Fruit fly (Drosophila melanogaster) whole organism, embryonic: ENCODE results near the gene CG6656.

Source experiments
- B-H2 ChIP-seq: fragments of 200-800 bp; sonication (Bioruptor generic); optimal IDR thresholded peaks from 2 replicates; lab custom pipeline; 2018; ENCODE audit warnings: missing biosample characterization, mild to moderate bottlenecking, missing genetic modification characterization
- CG10147 ChIP-seq: fragments of 200-800 bp; sonication (Bioruptor generic); optimal IDR thresholded peaks from 2 replicates; lab custom pipeline; 2019; ENCODE audit warnings: missing biosample characterization, mild to moderate bottlenecking, missing genetic modification characterization, moderate library complexity
- CG10979 ChIP-seq: fragments of 200-800 bp; sonication (Bioruptor generic); optimal IDR thresholded peaks from 2 replicates; lab custom pipeline; 2018; ENCODE audit warnings: missing biosample characterization, mild to moderate bottlenecking, missing genetic modification characterization, moderate library complexity
- CG11247 ChIP-seq: fragments of 200-800 bp; sonication (Bioruptor generic); IDR thresholded peaks from 2 replicates; pipeline ENCODE4 v1.3.6; 2022; ENCODE audit warnings: missing biosample characterization, missing genetic modification characterization
- CG11723 ChIP-seq: fragments of 200-800 bp; sonication (Bioruptor generic); optimal IDR thresholded peaks from 2 replicates; lab custom pipeline; 2017; ENCODE audit warnings: missing biosample characterization, mild to moderate bottlenecking, missing genetic modification characterization
- CG1233 ChIP-seq: fragments of 200-800 bp; sonication (Bioruptor generic); optimal IDR thresholded peaks from 4 replicates; lab custom pipeline; 2018; ENCODE audit warnings: missing biosample characterization, mild to moderate bottlenecking, missing genetic modification characterization
- CG13123 ChIP-seq: fragments of 200-800 bp; sonication (Bioruptor generic); optimal IDR thresholded peaks from 2 replicates; lab custom pipeline; 2016; ENCODE audit warnings: missing biosample characterization, missing genetic modification characterization
- CG13296 ChIP-seq: fragments of 200-800 bp; sonication (Bioruptor generic); optimal IDR thresholded peaks from 3 replicates; lab custom pipeline; 2018; ENCODE audit warnings: missing biosample characterization, mild to moderate bottlenecking, missing genetic modification characterization
- CG1603 ChIP-seq: fragments of 200-800 bp; sonication (Bioruptor generic); optimal IDR thresholded peaks from 2 replicates; lab custom pipeline; 2019; ENCODE audit warnings: missing biosample characterization, mild to moderate bottlenecking, missing genetic modification characterization, moderate library complexity
- CG16863 ChIP-seq: fragments of 200-800 bp; sonication (Bioruptor generic); optimal IDR thresholded peaks from 3 replicates; lab custom pipeline; 2016; ENCODE audit warnings: missing biosample characterization, missing genetic modification characterization
- CG17361 ChIP-seq: fragments of 200-800 bp; sonication (Bioruptor generic); IDR thresholded peaks from 3 replicates; pipeline ENCODE4 v1.3.6; 2022; ENCODE audit warnings: missing biosample characterization, missing genetic modification characterization
- CG17802 ChIP-seq: fragments of 200-800 bp; sonication (Bioruptor generic); optimal IDR thresholded peaks from 2 replicates; lab custom pipeline; 2018; ENCODE audit warnings: missing biosample characterization, mild to moderate bottlenecking, missing genetic modification characterization, moderate library complexity
- CG2875 ChIP-seq: fragments of 200-800 bp; sonication (Bioruptor generic); optimal IDR thresholded peaks from 2 replicates; lab custom pipeline; 2017; ENCODE audit warnings: missing biosample characterization, mild to moderate bottlenecking, missing genetic modification characterization, missing genetic modification reagents
- CG3163 ChIP-seq: fragments of 200-800 bp; sonication (Bioruptor generic); optimal IDR thresholded peaks from 3 replicates; lab custom pipeline; 2016; ENCODE audit warnings: missing biosample characterization, missing genetic modification characterization
- CG34224 ChIP-seq: fragments of 200-800 bp; sonication (Bioruptor generic); IDR thresholded peaks from 3 replicates; pipeline ENCODE4 v1.3.6; 2022; ENCODE audit warnings: missing biosample characterization, missing genetic modification characterization; ENCODE audit not compliant: partially characterized antibody
- CG34376 ChIP-seq: fragments of 200-800 bp; sonication (Bioruptor generic); optimal IDR thresholded peaks from 2 replicates; lab custom pipeline; 2018; ENCODE audit warnings: missing biosample characterization, mild to moderate bottlenecking, missing genetic modification characterization
- CG3726 ChIP-seq: fragments of 200-800 bp; sonication (Bioruptor generic); IDR thresholded peaks from 3 replicates; pipeline ENCODE4, ENCODE4 v1.3.6; 2022; ENCODE audit warnings: missing biosample characterization, missing genetic modification characterization
- CG4282 ChIP-seq: fragments of 200-800 bp; sonication (Bioruptor generic); optimal IDR thresholded peaks from 2 replicates; lab custom pipeline; 2016; ENCODE audit warnings: missing biosample characterization, missing genetic modification characterization
- CG6175 ChIP-seq: fragments of 200-800 bp; sonication (Bioruptor generic); IDR thresholded peaks from 3 replicates; pipeline ENCODE4 v1.3.6; 2022; ENCODE audit warnings: missing biosample characterization, missing genetic modification characterization
- CG6689 ChIP-seq: fragments of 200-800 bp; sonication (Bioruptor generic); IDR thresholded peaks from 2 replicates; pipeline ENCODE4 v1.3.6; 2022; ENCODE audit warnings: missing biosample characterization, missing genetic modification characterization
- CG6854 ChIP-seq: fragments of 200-800 bp; sonication (Bioruptor generic); optimal IDR thresholded peaks from 3 replicates; lab custom pipeline; 2017; ENCODE audit warnings: missing biosample characterization, mild to moderate bottlenecking, missing genetic modification characterization
- CG8281 ChIP-seq: fragments of 200-800 bp; sonication (Bioruptor generic); optimal IDR thresholded peaks from 2 replicates; lab custom pipeline; 2018; ENCODE audit warnings: missing biosample characterization, mild to moderate bottlenecking, missing genetic modification characterization, moderate library complexity
- CG8765 ChIP-seq: fragments of 200-800 bp; sonication (Bioruptor generic); IDR thresholded peaks from 2 replicates; pipeline ENCODE4 v1.3.6; 2022; ENCODE audit warnings: missing biosample characterization, missing genetic modification characterization
- CG9817 ChIP-seq: fragments of 200-800 bp; sonication (Bioruptor generic); optimal IDR thresholded peaks from 2 replicates; lab custom pipeline; 2018; ENCODE audit warnings: missing biosample characterization, mild to moderate bottlenecking, missing genetic modification characterization, moderate library complexity
- CkIIα-i1 ChIP-seq: fragments of 200-800 bp; sonication (Bioruptor generic); IDR thresholded peaks from 2 replicates; pipeline ENCODE4 v1.3.6; 2022; ENCODE audit warnings: missing biosample characterization, missing genetic modification characterization
- Doc3 ChIP-seq: fragments of 200-800 bp; sonication (Bioruptor generic); IDR thresholded peaks from 3 replicates; pipeline ENCODE4 v1.3.6; 2022; ENCODE audit warnings: missing biosample characterization, missing genetic modification characterization; ENCODE audit not compliant: partially characterized antibody
- ERR ChIP-seq: fragments of 200-800 bp; sonication (Bioruptor generic); optimal IDR thresholded peaks from 2 replicates; lab custom pipeline; 2016; ENCODE audit warnings: missing biosample characterization, missing genetic modification characterization
- Fer3 ChIP-seq: fragments of 200-800 bp; sonication (Bioruptor generic); optimal IDR thresholded peaks from 2 replicates; lab custom pipeline; 2018; ENCODE audit warnings: missing biosample characterization, mild to moderate bottlenecking, missing genetic modification characterization, moderate library complexity
- Hey ChIP-seq: fragments of 200-800 bp; sonication (Bioruptor generic); optimal IDR thresholded peaks from 3 replicates; lab custom pipeline; 2018; ENCODE audit warnings: missing biosample characterization, mild to moderate bottlenecking, missing genetic modification characterization
- Max ChIP-seq: fragments of 200-800 bp; sonication (Bioruptor generic); optimal IDR thresholded peaks from 2 replicates; lab custom pipeline; 2016; ENCODE audit warnings: missing biosample characterization, mild to moderate bottlenecking, missing genetic modification characterization
- Med ChIP-seq: fragments of 200-800 bp; sonication (Bioruptor generic); peaks from one replicate; lab custom pipeline; 2016; ENCODE audit warnings: missing biosample characterization, missing genetic modification characterization, mild to moderate bottlenecking, inconsistent platforms, moderate library complexity
- Mes4 ChIP-seq: fragments of 200-800 bp; sonication (Bioruptor generic); optimal IDR thresholded peaks from 2 replicates; lab custom pipeline; 2016; ENCODE audit warnings: missing biosample characterization, missing genetic modification characterization
- NFAT ChIP-seq: fragments of 200-800 bp; sonication (Bioruptor generic); IDR thresholded peaks from 2 replicates; pipeline ENCODE4 v1.3.6; 2022; ENCODE audit warnings: missing biosample characterization, missing genetic modification characterization
- Nf-YC ChIP-seq: fragments of 200-800 bp; optimal IDR thresholded peaks from 3 replicates; lab custom pipeline; 2019; ENCODE audit warnings: missing biosample characterization, mild to moderate bottlenecking, missing genetic modification characterization, moderate library complexity
- Oli ChIP-seq: fragments of 200-800 bp; sonication (Bioruptor generic); optimal IDR thresholded peaks from 2 replicates; lab custom pipeline; 2018; ENCODE audit warnings: missing biosample characterization, mild to moderate bottlenecking, missing genetic modification characterization, moderate library complexity
- TFAM ChIP-seq: fragments of 200-800 bp; sonication (Bioruptor generic); optimal IDR thresholded peaks from 2 replicates; lab custom pipeline; 2017; ENCODE audit warnings: missing biosample characterization, missing genetic modification characterization, inconsistent platforms
- bowl ChIP-seq: fragments of 200-800 bp; sonication (Bioruptor generic); IDR thresholded peaks from 2 replicates; pipeline ENCODE4 v1.3.6; 2022; ENCODE audit warnings: missing biosample characterization, missing genetic modification characterization
- da ChIP-seq: fragments of 200-800 bp; sonication (Bioruptor generic); optimal IDR thresholded peaks from 2 replicates; lab custom pipeline; 2016; ENCODE audit warnings: missing biosample characterization, missing genetic modification characterization
- gsb-n ChIP-seq: fragments of 200-800 bp; sonication (Bioruptor generic); optimal IDR thresholded peaks from 3 replicates; lab custom pipeline; 2018; ENCODE audit warnings: missing biosample characterization, mild to moderate bottlenecking, missing genetic modification characterization
- hth ChIP-seq: fragments of >200 bp; optimal IDR thresholded peaks from 2 replicates; lab custom pipeline; 2017; ENCODE audit warnings: inconsistent platforms
- lmd ChIP-seq: fragments of 200-800 bp; sonication (Bioruptor generic); IDR thresholded peaks from 2 replicates; pipeline ENCODE4 v1.3.6; 2022; ENCODE audit warnings: missing biosample characterization, missing genetic modification characterization
- maf-S ChIP-seq: fragments of 200-800 bp; sonication (Bioruptor generic); optimal IDR thresholded peaks from 2 replicates; lab custom pipeline; 2016; ENCODE audit warnings: missing biosample characterization, missing genetic modification characterization
- mam ChIP-seq: fragments of 200-800 bp; sonication (Bioruptor generic); optimal IDR thresholded peaks from 3 replicates; lab custom pipeline; 2016; ENCODE audit warnings: missing biosample characterization, missing genetic modification characterization
- schlank ChIP-seq: fragments of 200-800 bp; sonication (Bioruptor generic); optimal IDR thresholded peaks from 2 replicates; lab custom pipeline; 2018; ENCODE audit warnings: missing biosample characterization, mild to moderate bottlenecking, missing genetic modification characterization
- sima ChIP-seq: fragments of 200-800 bp; sonication (Bioruptor generic); optimal IDR thresholded peaks from 2 replicates; lab custom pipeline; 2016; ENCODE audit warnings: missing biosample characterization, missing genetic modification characterization
- tna ChIP-seq: fragments of 200-800 bp; sonication (Bioruptor generic); IDR thresholded peaks from 2 replicates; pipeline ENCODE4 v1.3.6; 2022; ENCODE audit warnings: missing biosample characterization, missing genetic modification characterization; ENCODE audit not compliant: partially characterized antibody
- twi ChIP-seq: fragments of 200-800 bp; optimal IDR thresholded peaks from 2 replicates; lab custom pipeline; 2019; ENCODE audit warnings: missing biosample characterization, mild to moderate bottlenecking, missing genetic modification characterization, moderate library complexity
- vnd ChIP-seq: fragments of 200-800 bp; sonication (Bioruptor generic); IDR thresholded peaks from 3 replicates; pipeline ENCODE4 v1.3.6; 2022; ENCODE audit warnings: missing biosample characterization, missing genetic modification characterization; ENCODE audit not compliant: partially characterized antibody
- wek ChIP-seq: fragments of 200-800 bp; sonication (Bioruptor generic); optimal IDR thresholded peaks from 3 replicates; lab custom pipeline; 2018; ENCODE audit warnings: missing biosample characterization, mild to moderate bottlenecking, missing genetic modification characterization, moderate library complexity
- z ChIP-seq: fragments of 200-800 bp; sonication (Bioruptor generic); IDR thresholded peaks from 3 replicates; pipeline ENCODE4 v1.3.6; 2022; ENCODE audit warnings: missing biosample characterization, missing genetic modification characterization
- zen2 ChIP-seq: fragments of 200-800 bp; sonication (Bioruptor generic); IDR thresholded peaks from 3 replicates; pipeline ENCODE4 v1.3.6; 2022; ENCODE audit warnings: missing biosample characterization, missing genetic modification characterization; ENCODE audit not compliant: partially characterized antibody

Gene CG6656

dm6 chr3R:21828040-21828526 lies 47.0 kb upstream of the CG6656 start (continued):
- TF ChIP-seq maf-S (GFP tag; lab: Kevin White, UChicago) = no peak
- no peak for TF ChIP-seq CG6854 (GFP tag; lab: Kevin White, UChicago)
- peak; percentile 71 for TF ChIP-seq CG2875 (GFP tag; lab: Kevin White, UChicago)
- peak; percentile 55 for TF ChIP-seq da (GFP tag; lab: Kevin White, UChicago)
- no peak for TF ChIP-seq tna (GFP tag; lab: Robert Waterston, UW)
- peak; percentile 6 for TF ChIP-seq Fer3 (tag; lab: Kevin White, UChicago)
- no peak for TF ChIP-seq bowl (GFP tag; lab: Robert Waterston, UW)
- TF ChIP-seq CkIIα-i1 (GFP tag; lab: Robert Waterston, UW) = no peak
- TF ChIP-seq Max (GFP tag; lab: Kevin White, UChicago) = peak; percentile 9
- TF ChIP-seq mam (GFP tag; lab: Kevin White, UChicago) = peak; percentile 35
- TF ChIP-seq CG3163 = peak; percentile 53
- TF ChIP-seq CG10147 (GFP tag; lab: Kevin White, UChicago) = no peak
- TF ChIP-seq wek (GFP tag; lab: Kevin White, UChicago) = no peak
- peak; percentile 66 for TF ChIP-seq CG17361
- no peak for TF ChIP-seq vnd (GFP tag; lab: Robert Waterston, UW)
- TF ChIP-seq Mes4 (GFP tag; lab: Kevin White, UChicago) = peak; percentile 85
- TF ChIP-seq Nf-YC = no peak
- TF ChIP-seq CG1233 (GFP tag; lab: Kevin White, UChicago) = peak; percentile 35
- peak; percentile 90 for TF ChIP-seq CG16863
- no peak for TF ChIP-seq hth (lab: Kevin White, UChicago)
- TF ChIP-seq Med (GFP tag; lab: Kevin White, UChicago) = peak; percentile 94
- peak; percentile 76 for TF ChIP-seq twi
- TF ChIP-seq Oli (tag; lab: Kevin White, UChicago) = peak; percentile 82
- TF ChIP-seq lmd (GFP tag; lab: Robert Waterston, UW) = peak; percentile 77
- TF ChIP-seq CG34376 = no peak
- TF ChIP-seq CG17802 (tag; lab: Kevin White, UChicago) = peak; percentile 49
- TF ChIP-seq NFAT = no peak
- peak; percentile 12 for TF ChIP-seq CG13123 (GFP tag; lab: Kevin White, UChicago)
- TF ChIP-seq CG1603 (tag; lab: Kevin White, UChicago) = peak; percentile 93
- no peak for TF ChIP-seq CG13296 (GFP tag; lab: Kevin White, UChicago)
- peak; percentile 84 for TF ChIP-seq gsb-n (tag; lab: Kevin White, UChicago)
- no peak for TF ChIP-seq TFAM (GFP tag; lab: Kevin White, UChicago)
- TF ChIP-seq sima (GFP tag; lab: Kevin White, UChicago) = peak; percentile 2
- TF ChIP-seq CG8281 (tag; lab: Kevin White, UChicago) = peak; percentile 24
- TF ChIP-seq CG34224 = no peak
- TF ChIP-seq z = peak; percentile 56; the same call in 1 of the 3 replicates
- no peak for TF ChIP-seq CG11723 (GFP tag; lab: Kevin White, UChicago)
- no peak for TF ChIP-seq CG9817 (tag; lab: Kevin White, UChicago)
- peak; percentile 65; the same call in 2 of the 3 replicates for TF ChIP-seq CG3726 (GFP tag; lab: Robert Waterston, UW)
- no peak for TF ChIP-seq zen2 (GFP tag; lab: Robert Waterston, UW)
- TF ChIP-seq schlank (tag; lab: Kevin White, UChicago) = no peak
- TF ChIP-seq B-H2 (GFP tag; lab: Kevin White, UChicago) = no peak
- peak; percentile 90 for TF ChIP-seq CG10979
- peak; percentile 52 for TF ChIP-seq CG4282 (GFP tag; lab: Kevin White, UChicago)
- no peak for TF ChIP-seq CG6175
- TF ChIP-seq Hey (tag; lab: Kevin White, UChicago) = no peak
- TF ChIP-seq Doc3 (GFP tag; lab: Robert Waterston, UW) = no peak
- TF ChIP-seq CG11247 (GFP tag; lab: Robert Waterston, UW) = peak; percentile 48
- peak; percentile 38; the same call in 1 of the 2 replicates for TF ChIP-seq CG8765 (GFP tag; lab: Robert Waterston, UW)
- TF ChIP-seq CG6689 = peak; percentile 80
- TF ChIP-seq ERR (GFP tag; lab: Kevin White, UChicago) = peak; percentile 10
